Fruit fly (Drosophila melanogaster) whole organism, embryonic: ENCODE results near the gene CG42828.

ENCODE experiments used
- Aef1 ChIP-seq: fragments of 200-800 bp; sonication (Bioruptor generic); IDR thresholded peaks from 3 replicates; pipeline ENCODE4 v1.3.6; 2022; ENCODE audit warnings: missing biosample characterization, missing genetic modification characterization
- Asciz ChIP-seq: fragments of 200-800 bp; sonication (Bioruptor generic); optimal IDR thresholded peaks from 2 replicates; lab custom pipeline; 2017; ENCODE audit warnings: missing biosample characterization, mild to moderate bottlenecking, missing genetic modification characterization, missing genetic modification reagents
- Bdp1 ChIP-seq: fragments of 200-800 bp; sonication (Bioruptor generic); optimal IDR thresholded peaks from 3 replicates; lab custom pipeline; 2016; ENCODE audit warnings: missing biosample characterization, missing genetic modification characterization
- CG10274 ChIP-seq: fragments of 200-800 bp; sonication (Bioruptor generic); optimal IDR thresholded peaks from 3 replicates; lab custom pipeline; 2017; ENCODE audit warnings: missing biosample characterization, mild to moderate bottlenecking, missing genetic modification characterization
- CG14667 ChIP-seq: fragments of 200-800 bp; sonication (Bioruptor generic); IDR thresholded peaks from 2 replicates; pipeline ENCODE4 v1.3.6; 2022; ENCODE audit warnings: missing biosample characterization, missing genetic modification characterization
- CG15269 ChIP-seq: fragments of 200-800 bp; sonication (Bioruptor generic); optimal IDR thresholded peaks from 2 replicates; lab custom pipeline; 2018; ENCODE audit warnings: missing biosample characterization, mild to moderate bottlenecking, missing genetic modification characterization, moderate library complexity
- CG15479 ChIP-seq: fragments of 200-800 bp; sonication (Bioruptor generic); optimal IDR thresholded peaks from 3 replicates; lab custom pipeline; 2019; ENCODE audit warnings: missing biosample characterization, mild to moderate bottlenecking, missing genetic modification characterization, moderate library complexity
- CG17612 ChIP-seq: fragments of 200-800 bp; sonication (Bioruptor generic); IDR thresholded peaks from 2 replicates; pipeline ENCODE4 v1.3.6; 2022; ENCODE audit warnings: missing biosample characterization, missing genetic modification characterization
- CG17802 ChIP-seq: fragments of 200-800 bp; sonication (Bioruptor generic); optimal IDR thresholded peaks from 2 replicates; lab custom pipeline; 2018; ENCODE audit warnings: missing biosample characterization, mild to moderate bottlenecking, missing genetic modification characterization, moderate library complexity
- CG2875 ChIP-seq: fragments of 200-800 bp; sonication (Bioruptor generic); optimal IDR thresholded peaks from 2 replicates; lab custom pipeline; 2017; ENCODE audit warnings: missing biosample characterization, mild to moderate bottlenecking, missing genetic modification characterization, missing genetic modification reagents
- CG30403 ChIP-seq: fragments of 200-800 bp; sonication (Bioruptor generic); optimal IDR thresholded peaks from 3 replicates; lab custom pipeline; 2016; ENCODE audit warnings: missing biosample characterization, missing genetic modification characterization
- CG3163 ChIP-seq: fragments of 200-800 bp; sonication (Bioruptor generic); optimal IDR thresholded peaks from 3 replicates; lab custom pipeline; 2016; ENCODE audit warnings: missing biosample characterization, missing genetic modification characterization
- CG32767 ChIP-seq: fragments of 200-800 bp; sonication (Bioruptor generic); IDR thresholded peaks from 2 replicates; pipeline ENCODE4 v1.3.6; 2022; ENCODE audit warnings: missing biosample characterization, missing genetic modification characterization
- CG4328 ChIP-seq: fragments of 200-800 bp; sonication (Bioruptor generic); optimal IDR thresholded peaks from 3 replicates; lab custom pipeline; 2017; ENCODE audit warnings: missing biosample characterization, missing genetic modification reagents, missing genetic modification characterization
- CG4820 ChIP-seq: fragments of 200-800 bp; sonication (Bioruptor generic); optimal IDR thresholded peaks from 3 replicates; lab custom pipeline; 2016; ENCODE audit warnings: missing biosample characterization, missing genetic modification characterization
- CG5180 ChIP-seq: fragments of 200-800 bp; sonication (Bioruptor generic); optimal IDR thresholded peaks from 3 replicates; lab custom pipeline; 2017; ENCODE audit warnings: missing biosample characterization, missing genetic modification characterization, mild to moderate bottlenecking, moderate library complexity, missing genetic modification reagents
- CG6765 ChIP-seq: fragments of 200-800 bp; sonication (Bioruptor generic); optimal IDR thresholded peaks from 3 replicates; lab custom pipeline; 2017; ENCODE audit warnings: missing biosample characterization, mild to moderate bottlenecking, missing genetic modification characterization
- CG7357 ChIP-seq: fragments of 200-800 bp; sonication (Bioruptor generic); IDR thresholded peaks from 3 replicates; pipeline ENCODE4 v1.3.6; 2022; ENCODE audit warnings: missing biosample characterization, missing genetic modification characterization
- CG7839 ChIP-seq: fragments of 200-800 bp; sonication (Bioruptor generic); optimal IDR thresholded peaks from 3 replicates; lab custom pipeline; 2018; ENCODE audit warnings: missing biosample characterization, mild to moderate bottlenecking, missing genetic modification characterization, moderate library complexity
- CG8924 ChIP-seq: fragments of 200-800 bp; optimal IDR thresholded peaks from 3 replicates; lab custom pipeline; 2019; ENCODE audit warnings: missing biosample characterization, mild to moderate bottlenecking, missing genetic modification characterization, moderate library complexity
- CG9727 ChIP-seq: fragments of 200-800 bp; sonication (Bioruptor generic); optimal IDR thresholded peaks from 3 replicates; lab custom pipeline; 2017; ENCODE audit warnings: missing biosample characterization, mild to moderate bottlenecking, missing genetic modification characterization
- Doc2 ChIP-seq: fragments of 200-800 bp; sonication (Bioruptor generic); IDR thresholded peaks from 2 replicates; pipeline ENCODE4 v1.3.6; 2022; ENCODE audit warnings: missing biosample characterization, missing genetic modification characterization
- E2f2 ChIP-seq: fragments of 200-800 bp; sonication (Bioruptor generic); IDR thresholded peaks from 2 replicates; pipeline ENCODE4 v1.3.6; 2022; ENCODE audit warnings: missing biosample characterization, missing genetic modification characterization
- Gug ChIP-seq: fragments of 200-800 bp; sonication (Bioruptor generic); IDR thresholded peaks from 4 replicates; pipeline ENCODE4 v1.3.6; 2022; ENCODE audit warnings: missing biosample characterization, missing genetic modification characterization
- H15 ChIP-seq: fragments of 200-800 bp; sonication (Bioruptor generic); IDR thresholded peaks from 3 replicates; pipeline ENCODE4 v1.3.6; 2022; ENCODE audit warnings: missing biosample characterization, missing genetic modification characterization
- Mes4 ChIP-seq: fragments of 200-800 bp; sonication (Bioruptor generic); optimal IDR thresholded peaks from 2 replicates; lab custom pipeline; 2016; ENCODE audit warnings: missing biosample characterization, missing genetic modification characterization
- NC2α ChIP-seq: fragments of 200-800 bp; sonication (Bioruptor generic); optimal IDR thresholded peaks from 2 replicates; lab custom pipeline; 2016; ENCODE audit warnings: missing biosample characterization, missing genetic modification characterization
- NfI ChIP-seq: fragments of 200-800 bp; sonication (Bioruptor generic); optimal IDR thresholded peaks from 3 replicates; lab custom pipeline; 2018; ENCODE audit warnings: missing biosample characterization, mild to moderate bottlenecking, missing genetic modification characterization, moderate library complexity
- Ssrp ChIP-seq: fragments of 200-800 bp; sonication (Bioruptor generic); optimal IDR thresholded peaks from 2 replicates; lab custom pipeline; 2018; ENCODE audit warnings: missing biosample characterization, mild to moderate bottlenecking, missing genetic modification characterization, moderate library complexity
- YL-1 ChIP-seq: fragments of 200-800 bp; sonication (Bioruptor generic); optimal IDR thresholded peaks from 3 replicates; lab custom pipeline; 2017; ENCODE audit warnings: missing biosample characterization, mild to moderate bottlenecking, missing genetic modification characterization
- ab ChIP-seq: fragments of 200-800 bp; sonication (Bioruptor generic); optimal IDR thresholded peaks from 2 replicates; lab custom pipeline; 2016; ENCODE audit warnings: missing biosample characterization, missing genetic modification characterization
- ara ChIP-seq: fragments of 200-800 bp; sonication (Bioruptor generic); IDR thresholded peaks from 2 replicates; pipeline ENCODE4 v1.3.6; 2022; ENCODE audit warnings: missing biosample characterization, missing genetic modification characterization
- bab2 ChIP-seq: fragments of 200-800 bp; sonication (Bioruptor generic); optimal IDR thresholded peaks from 2 replicates; lab custom pipeline; 2016; ENCODE audit warnings: missing biosample characterization, missing genetic modification characterization
- chif ChIP-seq, 2 experiments: fragments of 200-800 bp; sonication (Bioruptor generic); optimal IDR thresholded peaks; 3 replicates each; lab custom pipeline; 2016; ENCODE audit warnings: missing biosample characterization in 2 of 2, missing genetic modification characterization in 2 of 2
- ci ChIP-seq: fragments of 200-800 bp; sonication (Bioruptor generic); IDR thresholded peaks from 3 replicates; pipeline ENCODE4 v1.3.6; 2022; ENCODE audit warnings: missing biosample characterization, missing genetic modification characterization
- dpn ChIP-seq, 2 experiments: fragments of 200-800 bp; sonication (Bioruptor generic); optimal IDR thresholded peaks; 3 replicates each; lab custom pipeline; 2016; ENCODE audit warnings: missing biosample characterization in 2 of 2, missing genetic modification characterization in 2 of 2
- gcm ChIP-seq: fragments of 200-800 bp; sonication (Bioruptor generic); optimal IDR thresholded peaks from 2 replicates; lab custom pipeline; 2019; ENCODE audit warnings: missing biosample characterization, mild to moderate bottlenecking, missing genetic modification characterization, moderate library complexity
- hkb ChIP-seq, 2 experiments: fragments of 200-800 bp in 1 of 2; fragments of >200 bp in 1 of 2; sonication (Bioruptor generic) in 1 of 2; IDR thresholded peaks in 1 of 2; optimal IDR thresholded peaks in 1 of 2; 2 replicates each; pipeline versions ENCODE4 v1.3.6 to Lab custom; 2017 to 2022; ENCODE audit warnings: missing biosample characterization in 1 of 2, missing genetic modification characterization in 1 of 2
- jigr1 ChIP-seq: fragments of 200-800 bp; sonication (Bioruptor generic); IDR thresholded peaks from 3 replicates; pipeline ENCODE4 v1.3.6; 2022; ENCODE audit warnings: missing biosample characterization, missing genetic modification characterization
- jumu ChIP-seq: fragments of 200-800 bp; sonication (Bioruptor generic); optimal IDR thresholded peaks from 3 replicates; lab custom pipeline; 2016; ENCODE audit warnings: missing biosample characterization, missing genetic modification characterization
- lola ChIP-seq, 3 experiments: fragments of >200 bp in 2 of 3; fragments of 200-800 bp in 1 of 3; sonication (Bioruptor generic) in 1 of 3; optimal IDR thresholded peaks; 2 replicates each; lab custom pipeline; 2017 to 2019; ENCODE audit warnings: missing biosample characterization in 3 of 3, missing genetic modification characterization in 3 of 3, mild to moderate bottlenecking in 1 of 3, moderate library complexity in 1 of 3
- lov ChIP-seq, 2 experiments: fragments of 200-800 bp in 1 of 2; fragments of >200 bp in 1 of 2; sonication (Bioruptor generic) in 1 of 2; IDR thresholded peaks in 1 of 2; optimal IDR thresholded peaks in 1 of 2; 2 replicates in 1 of 2; 3 replicates in 1 of 2; pipeline versions ENCODE4 v1.3.6 to Lab custom; 2017 to 2022; ENCODE audit warnings: missing biosample characterization in 1 of 2, missing genetic modification characterization in 1 of 2
- nerfin-1 ChIP-seq: fragments of 200-800 bp; sonication (Bioruptor generic); optimal IDR thresholded peaks from 3 replicates; lab custom pipeline; 2019; ENCODE audit warnings: missing biosample characterization, mild to moderate bottlenecking, missing genetic modification characterization, moderate library complexity
- otp ChIP-seq: fragments of 200-800 bp; sonication (Bioruptor generic); IDR thresholded peaks from 3 replicates; pipeline ENCODE4, ENCODE4 v1.3.6; 2022; ENCODE audit warnings: missing biosample characterization, missing genetic modification characterization
- p53 ChIP-seq: fragments of 200-800 bp; sonication (Bioruptor generic); optimal IDR thresholded peaks from 2 replicates; lab custom pipeline; 2016; ENCODE audit warnings: missing biosample characterization, missing genetic modification characterization
- schlank ChIP-seq: fragments of 200-800 bp; sonication (Bioruptor generic); optimal IDR thresholded peaks from 2 replicates; lab custom pipeline; 2018; ENCODE audit warnings: missing biosample characterization, mild to moderate bottlenecking, missing genetic modification characterization
- sr ChIP-seq: fragments of 200-800 bp; sonication (Bioruptor generic); IDR thresholded peaks from 3 replicates; pipeline ENCODE4 v1.3.6; 2022; ENCODE audit warnings: missing biosample characterization, missing genetic modification characterization
- stc ChIP-seq: fragments of 200-800 bp; sonication (Bioruptor generic); IDR thresholded peaks from 2 replicates; pipeline ENCODE4 v1.3.6; 2022; ENCODE audit warnings: missing biosample characterization, missing genetic modification characterization
- tna ChIP-seq: fragments of 200-800 bp; sonication (Bioruptor generic); IDR thresholded peaks from 2 replicates; pipeline ENCODE4 v1.3.6; 2022; ENCODE audit warnings: missing biosample characterization, missing genetic modification characterization; ENCODE audit not compliant: partially characterized antibody
- trem ChIP-seq: fragments of 200-800 bp; optimal IDR thresholded peaks from 3 replicates; lab custom pipeline; 2019; ENCODE audit warnings: missing biosample characterization, mild to moderate bottlenecking, missing genetic modification characterization, moderate library complexity

The CG42828 gene

dm6 chr3R:23386907-23387306, 13.4 kb downstream of the CG42828 start (continued):
- TF ChIP-seq CG6765 (GFP tag; lab: Kevin White, UChicago) = no peak
- peak; percentile 50 for TF ChIP-seq CG7839
- no peak for TF ChIP-seq NC2α (GFP tag; lab: Kevin White, UChicago)
- TF ChIP-seq schlank (tag; lab: Kevin White, UChicago) = no peak
- TF ChIP-seq stc (GFP tag; lab: Robert Waterston, UW) = peak; percentile 39; the same call in 1 of the 2 replicates
- TF ChIP-seq CG5180 = peak; percentile 7
- TF ChIP-seq ci (GFP tag; lab: Robert Waterston, UW) = peak; percentile 73
- peak; percentile 48; the same call in 1 of the 2 replicates for TF ChIP-seq CG32767 (GFP tag; lab: Robert Waterston, UW)
- TF ChIP-seq Mes4 = peak; percentile 22
- no peak for TF ChIP-seq jumu (GFP tag; lab: Kevin White, UChicago)
- no peak for TF ChIP-seq p53 (GFP tag; lab: Kevin White, UChicago)
- peak; percentile 29; the same call in 1 of the 2 replicates for TF ChIP-seq E2f2 (GFP tag; lab: Robert Waterston, UW)
- no peak for TF ChIP-seq CG14667 (GFP tag; lab: Robert Waterston, UW)
- no peak for TF ChIP-seq CG7357
- no peak for TF ChIP-seq Bdp1
- peak; percentile 66 for TF ChIP-seq Asciz (GFP tag; lab: Kevin White, UChicago)
- TF ChIP-seq CG2875 = peak; percentile 44
- peak; percentile 44 for TF ChIP-seq Ssrp (tag; lab: Kevin White, UChicago)
- peak in 1 of 3 experiments; percentile 23 for TF ChIP-seq lola (GFP tag; optimal IDR thresholded peaks at IDR 0.05; lab: Kevin White, UChicago)
- peak; percentile 32 for TF ChIP-seq CG8924 (tag; lab: Kevin White, UChicago)
- no peak for TF ChIP-seq hkb (optimal IDR thresholded peaks at IDR 0.05; lab: Kevin White, UChicago)
- TF ChIP-seq hkb (GFP tag; IDR thresholded peaks at IDR 0.05; lab: Robert Waterston, UW) = peak; percentile 66
- TF ChIP-seq sr (GFP tag; lab: Robert Waterston, UW) = no peak
- no peak for TF ChIP-seq YL-1 (GFP tag; lab: Kevin White, UChicago)
- TF ChIP-seq ab = no peak
- TF ChIP-seq dpn (GFP tag; optimal IDR thresholded peaks at IDR 0.05; lab: Kevin White, UChicago) = peak; percentile 22 to 51
- 0 out of 3 replicates have a peak, but pooled peaks have one; percentile 37 for TF ChIP-seq H15 (GFP tag; lab: Robert Waterston, UW)
- peak; percentile 25 for TF ChIP-seq nerfin-1
- TF ChIP-seq lov (optimal IDR thresholded peaks at IDR 0.05; lab: Kevin White, UChicago) = no peak
- TF ChIP-seq lov (GFP tag; IDR thresholded peaks at IDR 0.05; lab: Robert Waterston, UW) = no peak
- TF ChIP-seq CG15269 (tag; lab: Kevin White, UChicago) = peak; percentile 42
- no peak for TF ChIP-seq jigr1 (GFP tag; lab: Robert Waterston, UW)
- TF ChIP-seq CG10274 (GFP tag; lab: Kevin White, UChicago) = no peak
- TF ChIP-seq CG9727 = peak; percentile 38
- peak; percentile 41 for TF ChIP-seq trem (tag; lab: Kevin White, UChicago)
- TF ChIP-seq bab2 = no peak
- no peak for TF ChIP-seq Aef1 (GFP tag; lab: Robert Waterston, UW)
- TF ChIP-seq CG4820 = peak; percentile 60
- TF ChIP-seq Gug (GFP tag; lab: Robert Waterston, UW) = no peak
- TF ChIP-seq tna = no peak
- TF ChIP-seq CG15479 (GFP tag; lab: Kevin White, UChicago) = no peak
- no peak for TF ChIP-seq NfI (GFP tag; lab: Kevin White, UChicago)
- peak; percentile 54 for TF ChIP-seq CG30403
- no peak for TF ChIP-seq CG3163 (GFP tag; lab: Kevin White, UChicago)
- peak in 1 of 2 experiments; percentile 50 for TF ChIP-seq chif (GFP tag; optimal IDR thresholded peaks at IDR 0.05; lab: Kevin White, UChicago)
- no peak for TF ChIP-seq CG17612 (GFP tag; lab: Robert Waterston, UW)
- TF ChIP-seq gcm (GFP tag; lab: Kevin White, UChicago) = peak; percentile 48
- TF ChIP-seq CG17802 (tag; lab: Kevin White, UChicago) = peak; percentile 24
- no peak for TF ChIP-seq Doc2
- peak; percentile 65 for TF ChIP-seq ara (GFP tag; lab: Robert Waterston, UW)
- TF ChIP-seq otp (GFP tag; lab: Robert Waterston, UW) = peak; percentile 35; the same call in 1 of the 3 replicates
- no peak for TF ChIP-seq CG4328 (GFP tag; lab: Kevin White, UChicago)
